Fruit fly (Drosophila melanogaster) Kc167 (cell line): ENCODE measurements around the gene MED7.

Source experiments
- h ChIP-seq: fragments of >200 bp; optimal IDR thresholded peaks from 3 replicates; lab custom pipeline; 2018; ENCODE audit warnings: missing external identifiers
- insv ChIP-seq: fragments of >200 bp; optimal IDR thresholded peaks from 3 replicates; lab custom pipeline; 2018; ENCODE audit warnings: missing external identifiers
- psq ChIP-seq: fragments of >200 bp; optimal IDR thresholded peaks from 2 replicates; lab custom pipeline; 2017; ENCODE audit warnings: missing external identifiers
- ttk ChIP-seq: sonication (Bioruptor generic); optimal IDR thresholded peaks from 2 replicates; lab custom pipeline; 2017; ENCODE audit warnings: missing external identifiers

DNA sequence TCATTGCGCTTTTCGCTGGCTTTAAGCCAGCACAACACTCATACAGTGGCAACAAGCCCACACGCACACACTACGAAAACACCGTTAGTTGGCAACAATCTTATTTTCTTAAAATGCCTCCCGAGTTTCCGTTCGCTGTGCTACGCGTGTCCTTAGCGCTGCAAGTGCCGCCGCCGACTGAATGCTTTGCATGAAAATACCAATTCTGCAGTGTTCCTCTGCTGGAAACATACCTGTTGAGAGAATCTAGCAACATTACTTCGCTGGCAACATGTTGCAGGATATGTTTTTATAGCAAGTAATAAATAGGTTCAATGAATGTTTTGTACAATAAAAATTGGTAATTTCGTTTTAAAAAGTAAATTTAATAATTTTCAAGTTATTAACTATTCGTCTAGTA lies 9.8 kb downstream of the MED7 start, which contains the start of gene TkR86C:
- TF ChIP-seq psq (lab: Kevin White, UChicago) (no peak), ttk (lab: Kevin White, UChicago) (no peak), h (lab: Kevin White, UChicago) (no peak), insv (lab: Kevin White, UChicago) (no peak)
